Fruit fly (Drosophila melanogaster) whole organism, embryonic: ENCODE data around the gene CG7465.

Source experiments
- Bteb2 ChIP-seq: fragments of 200-800 bp; sonication (Bioruptor generic); optimal IDR thresholded peaks from 2 replicates; lab custom pipeline; 2016; ENCODE audit warnings: missing biosample characterization, missing genetic modification characterization
- CG10267 ChIP-seq: fragments of 200-800 bp; sonication (Bioruptor generic); optimal IDR thresholded peaks from 2 replicates; lab custom pipeline; 2018; ENCODE audit warnings: missing biosample characterization, mild to moderate bottlenecking, missing genetic modification characterization, moderate library complexity
- CG10274 ChIP-seq: fragments of 200-800 bp; sonication (Bioruptor generic); optimal IDR thresholded peaks from 3 replicates; lab custom pipeline; 2017; ENCODE audit warnings: missing biosample characterization, mild to moderate bottlenecking, missing genetic modification characterization
- CG11085 ChIP-seq: fragments of 200-800 bp; sonication (Bioruptor generic); IDR thresholded peaks from 2 replicates; pipeline ENCODE4 v1.3.6; 2022; ENCODE audit warnings: missing biosample characterization, missing genetic modification characterization
- CG12942 ChIP-seq: fragments of 200-800 bp; sonication (Bioruptor generic); optimal IDR thresholded peaks from 3 replicates; lab custom pipeline; 2016; ENCODE audit warnings: missing biosample characterization, missing genetic modification characterization
- CG14441 ChIP-seq: fragments of 200-800 bp; sonication (Bioruptor generic); IDR thresholded peaks from 2 replicates; pipeline ENCODE4 v1.3.6; 2022; ENCODE audit warnings: missing biosample characterization, missing genetic modification characterization
- CG1792 ChIP-seq: fragments of 200-800 bp; sonication (Bioruptor generic); optimal IDR thresholded peaks from 2 replicates; lab custom pipeline; 2016; ENCODE audit warnings: missing biosample characterization, missing genetic modification characterization
- CG18011 ChIP-seq: fragments of 200-800 bp; sonication (Bioruptor generic); optimal IDR thresholded peaks from 2 replicates; lab custom pipeline; 2017; ENCODE audit warnings: missing biosample characterization, missing genetic modification characterization, mild to moderate bottlenecking, moderate library complexity, missing genotype
- CG18476 ChIP-seq: fragments of 200-800 bp; sonication (Bioruptor generic); optimal IDR thresholded peaks from 2 replicates; lab custom pipeline; 2016; ENCODE audit warnings: missing biosample characterization, mild to moderate bottlenecking, missing genetic modification characterization
- CG2120 ChIP-seq: fragments of 200-800 bp; sonication (Bioruptor generic); optimal IDR thresholded peaks from 3 replicates; lab custom pipeline; 2016; ENCODE audit warnings: missing biosample characterization, missing genetic modification characterization
- CG31365 ChIP-seq: fragments of 200-800 bp; sonication (Bioruptor generic); optimal IDR thresholded peaks from 2 replicates; lab custom pipeline; 2018; ENCODE audit warnings: missing biosample characterization, mild to moderate bottlenecking, missing genetic modification characterization
- CG31441 ChIP-seq: fragments of 200-800 bp; sonication (Bioruptor generic); IDR thresholded peaks from 2 replicates; pipeline ENCODE4 v1.3.6; 2022; ENCODE audit warnings: missing biosample characterization, missing genetic modification characterization
- CG3281 ChIP-seq: fragments of 200-800 bp; sonication (Bioruptor generic); optimal IDR thresholded peaks from 3 replicates; lab custom pipeline; 2017; ENCODE audit warnings: missing biosample characterization, mild to moderate bottlenecking, missing genetic modification characterization
- CG4328 ChIP-seq: fragments of 200-800 bp; sonication (Bioruptor generic); optimal IDR thresholded peaks from 3 replicates; lab custom pipeline; 2017; ENCODE audit warnings: missing biosample characterization, missing genetic modification reagents, missing genetic modification characterization
- CG6272 ChIP-seq: fragments of 200-800 bp; sonication (Bioruptor generic); IDR thresholded peaks from 2 replicates; pipeline ENCODE4 v1.3.6; 2022; ENCODE audit warnings: missing biosample characterization, missing genetic modification characterization
- CG8089 ChIP-seq: fragments of 200-800 bp; sonication (Bioruptor generic); optimal IDR thresholded peaks from 3 replicates; lab custom pipeline; 2016; ENCODE audit warnings: missing biosample characterization, missing genetic modification characterization
- CG8359 ChIP-seq: fragments of 200-800 bp; sonication (Bioruptor generic); optimal IDR thresholded peaks from 2 replicates; lab custom pipeline; 2017; ENCODE audit warnings: missing biosample characterization, mild to moderate bottlenecking, missing genetic modification characterization, borderline replicate concordance
- CG9437 ChIP-seq: fragments of 200-800 bp; sonication (Bioruptor generic); optimal IDR thresholded peaks from 2 replicates; lab custom pipeline; 2018; ENCODE audit warnings: missing biosample characterization, mild to moderate bottlenecking, missing genetic modification characterization
- CG9797 ChIP-seq: fragments of 200-800 bp; sonication (Bioruptor generic); optimal IDR thresholded peaks from 3 replicates; lab custom pipeline; 2018; ENCODE audit warnings: missing biosample characterization, mild to moderate bottlenecking, missing genetic modification characterization
- CG9817 ChIP-seq: fragments of 200-800 bp; sonication (Bioruptor generic); optimal IDR thresholded peaks from 2 replicates; lab custom pipeline; 2018; ENCODE audit warnings: missing biosample characterization, mild to moderate bottlenecking, missing genetic modification characterization, moderate library complexity
- CG9932 ChIP-seq: fragments of 200-800 bp; sonication (Bioruptor generic); IDR thresholded peaks from 2 replicates; pipeline ENCODE4 v1.3.6; 2022; ENCODE audit warnings: missing biosample characterization, missing genetic modification characterization
- CoRest ChIP-seq: fragments of 200-800 bp; sonication (Bioruptor generic); optimal IDR thresholded peaks from 3 replicates; lab custom pipeline; 2018; ENCODE audit warnings: missing biosample characterization, mild to moderate bottlenecking, missing genetic modification characterization, moderate library complexity
- Deaf1 ChIP-seq: fragments of 200-800 bp; optimal IDR thresholded peaks from 3 replicates; lab custom pipeline; 2019; ENCODE audit warnings: missing biosample characterization, mild to moderate bottlenecking, missing genetic modification characterization, moderate library complexity
- Doc3 ChIP-seq: fragments of 200-800 bp; sonication (Bioruptor generic); IDR thresholded peaks from 3 replicates; pipeline ENCODE4 v1.3.6; 2022; ENCODE audit warnings: missing biosample characterization, missing genetic modification characterization; ENCODE audit not compliant: partially characterized antibody
- Ets65A ChIP-seq: fragments of 200-800 bp; sonication (Bioruptor generic); peaks from one replicate; lab custom pipeline; 2016; ENCODE audit warnings: missing biosample characterization, missing genetic modification characterization
- Fer2 ChIP-seq: fragments of 200-800 bp; sonication (Bioruptor generic); optimal IDR thresholded peaks from 2 replicates; lab custom pipeline; 2018; ENCODE audit warnings: missing biosample characterization, mild to moderate bottlenecking, missing genetic modification characterization, moderate library complexity
- Hmx ChIP-seq: fragments of 200-800 bp; sonication (Bioruptor generic); optimal IDR thresholded peaks from 2 replicates; lab custom pipeline; 2016; ENCODE audit warnings: missing biosample characterization, missing genetic modification characterization
- Hr3 ChIP-seq: fragments of 200-800 bp; sonication (Bioruptor generic); optimal IDR thresholded peaks from 3 replicates; lab custom pipeline; 2016; ENCODE audit warnings: missing biosample characterization, missing genetic modification characterization
- Sox100B ChIP-seq: fragments of 200-800 bp; sonication (Bioruptor generic); optimal IDR thresholded peaks from 3 replicates; lab custom pipeline; 2018; ENCODE audit warnings: missing biosample characterization, mild to moderate bottlenecking, missing genetic modification characterization
- Taf1 ChIP-seq: fragments of 200-800 bp; sonication (Bioruptor generic); IDR thresholded peaks from 2 replicates; pipeline ENCODE4 v1.3.6; 2022; ENCODE audit warnings: missing biosample characterization, missing genetic modification characterization
- amos ChIP-seq: fragments of 200-800 bp; sonication (Bioruptor generic); IDR thresholded peaks from 2 replicates; pipeline ENCODE4 v1.3.6; 2022; ENCODE audit warnings: missing biosample characterization, missing genetic modification characterization; ENCODE audit not compliant: partially characterized antibody
- chinmo ChIP-seq: fragments of 200-800 bp; sonication (Bioruptor generic); IDR thresholded peaks from 4 replicates; pipeline ENCODE4 v1.3.6; 2022; ENCODE audit warnings: missing biosample characterization, missing genetic modification characterization; ENCODE audit not compliant: partially characterized antibody
- chm ChIP-seq: fragments of 200-800 bp; sonication (Bioruptor generic); IDR thresholded peaks from 2 replicates; pipeline ENCODE4 v1.3.6; 2022; ENCODE audit warnings: missing biosample characterization, missing genetic modification characterization
- dysf ChIP-seq: fragments of 200-800 bp; sonication (Bioruptor generic); IDR thresholded peaks from 3 replicates; pipeline ENCODE4 v1.3.6; 2022; ENCODE audit warnings: missing biosample characterization, missing genetic modification characterization
- ems ChIP-seq: fragments of 200-800 bp; sonication (Bioruptor generic); optimal IDR thresholded peaks from 3 replicates; lab custom pipeline; 2016; ENCODE audit warnings: missing biosample characterization, missing genetic modification characterization
- ewg ChIP-seq: fragments of 200-800 bp; sonication (Bioruptor generic); optimal IDR thresholded peaks from 3 replicates; lab custom pipeline; 2017; ENCODE audit warnings: mild to moderate bottlenecking, missing biosample characterization, missing genetic modification reagents, missing genetic modification characterization
- gsb ChIP-seq: fragments of 200-800 bp; sonication (Bioruptor generic); IDR thresholded peaks from 2 replicates; pipeline ENCODE4 v1.3.6; 2022; ENCODE audit warnings: missing biosample characterization, missing genetic modification characterization
- knrl ChIP-seq: fragments of 200-800 bp; sonication (Bioruptor generic); IDR thresholded peaks from 3 replicates; pipeline ENCODE4 v1.3.6; 2022; ENCODE audit warnings: missing biosample characterization, missing genetic modification characterization; ENCODE audit not compliant: partially characterized antibody
- nerfin-1 ChIP-seq: fragments of 200-800 bp; sonication (Bioruptor generic); optimal IDR thresholded peaks from 3 replicates; lab custom pipeline; 2019; ENCODE audit warnings: missing biosample characterization, mild to moderate bottlenecking, missing genetic modification characterization, moderate library complexity
- pan ChIP-seq, 4 experiments: fragments of >200 bp in 3 of 4; fragments of 200-800 bp in 1 of 4; sonication (Bioruptor generic) in 1 of 4; optimal IDR thresholded peaks in 3 of 4; IDR thresholded peaks in 1 of 4; 2 replicates each; pipeline versions ENCODE4 v1.3.6 to Lab custom; 2017 to 2022; ENCODE audit warnings: missing biosample characterization in 2 of 4, missing genetic modification characterization in 2 of 4, mixed read lengths in 1 of 4
- run ChIP-seq: fragments of 200-800 bp; sonication (Bioruptor generic); optimal IDR thresholded peaks from 3 replicates; lab custom pipeline; 2018; ENCODE audit warnings: missing biosample characterization, mild to moderate bottlenecking, missing genetic modification characterization
- shn ChIP-seq: fragments of 200-800 bp; sonication (Bioruptor generic); optimal IDR thresholded peaks from 3 replicates; lab custom pipeline; 2016; ENCODE audit warnings: missing biosample characterization, missing genetic modification characterization
- sisA ChIP-seq: fragments of 200-800 bp; sonication (Bioruptor generic); IDR thresholded peaks from 2 replicates; pipeline ENCODE4 v1.3.6; 2022; ENCODE audit warnings: missing biosample characterization, missing genetic modification characterization
- sna ChIP-seq: fragments of 200-800 bp; sonication (Bioruptor generic); IDR thresholded peaks from 2 replicates; pipeline ENCODE4 v1.3.6; 2022; ENCODE audit warnings: missing biosample characterization, missing genetic modification characterization; ENCODE audit not compliant: partially characterized antibody
- z ChIP-seq: fragments of 200-800 bp; sonication (Bioruptor generic); IDR thresholded peaks from 3 replicates; pipeline ENCODE4 v1.3.6; 2022; ENCODE audit warnings: missing biosample characterization, missing genetic modification characterization

The CG7465 gene

DNA sequence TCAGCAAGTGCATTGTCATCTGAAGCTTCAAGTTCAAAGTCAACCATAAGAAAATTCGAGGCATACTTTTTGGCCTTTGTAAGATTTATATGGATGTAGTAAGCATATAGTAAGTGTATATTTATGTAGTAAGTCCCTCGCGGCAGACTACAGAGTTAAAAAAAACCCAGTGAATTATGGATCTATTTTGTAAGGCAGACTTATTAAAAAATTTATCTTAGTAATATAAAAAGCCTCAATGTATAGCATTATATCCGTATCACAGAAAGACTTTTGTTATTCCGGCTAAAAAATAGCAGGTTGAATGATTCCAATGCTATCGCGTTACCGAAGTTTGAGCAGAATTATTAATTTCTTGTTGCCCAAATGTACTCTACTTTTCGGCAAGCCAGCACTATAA lies 4.5 kb downstream of the CG7465 start (continued):
- TF ChIP-seq Sox100B (GFP tag; lab: Kevin White, UChicago) (no peak), CG18476 (GFP tag; lab: Kevin White, UChicago) (no peak), CG3281 (GFP tag; lab: Kevin White, UChicago) (no peak)
- TF ChIP-seq, all 482 proteins: peak for 3

DNA sequence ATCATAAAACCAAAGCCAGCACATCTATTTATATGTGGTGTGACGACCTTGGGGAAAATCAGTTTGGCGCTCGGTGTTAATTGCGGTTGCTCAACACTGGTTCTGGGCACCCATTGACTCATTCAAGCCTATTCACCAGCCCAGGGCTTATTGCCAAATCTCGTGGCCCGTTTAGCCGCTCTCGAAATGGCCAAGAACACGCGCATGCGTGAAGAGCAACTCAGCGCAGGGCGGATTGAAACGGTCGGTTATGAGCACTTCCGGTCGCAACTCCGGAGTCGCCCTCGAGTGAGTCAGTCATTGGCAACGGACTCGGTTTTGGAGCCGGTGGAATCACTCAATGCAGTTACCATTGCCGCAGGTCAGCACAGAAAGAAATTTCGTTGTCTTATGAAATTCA lies 9.4 kb downstream of the CG7465 start:
- TF ChIP-seq pan (optimal IDR thresholded peaks at IDR 0.05; lab: Kevin White, UChicago): no peak
- TF ChIP-seq pan (GFP tag; optimal IDR thresholded peaks at IDR 0.05 in 1 of 2, IDR thresholded peaks at IDR 0.05 in 1 of 2): no peak
- TF ChIP-seq CG31365 (tag; lab: Kevin White, UChicago): no peak
- 0 out of 4 replicates have a peak, but pooled peaks have one; percentile 34 for TF ChIP-seq chinmo (GFP tag; lab: Robert Waterston, UW)
- peak; percentile 22; the same call in 1 of the 2 replicates for TF ChIP-seq CG6272 (GFP tag; lab: Robert Waterston, UW)
- TF ChIP-seq Ets65A: peak; percentile 56
- TF ChIP-seq Hmx: no peak
- TF ChIP-seq CG8359 (GFP tag; lab: Kevin White, UChicago): peak; percentile 57
- no peak for TF ChIP-seq CoRest (tag; lab: Kevin White, UChicago)
- peak; percentile 30 for TF ChIP-seq ewg (GFP tag; lab: Kevin White, UChicago)
- TF ChIP-seq gsb: 0 out of 2 replicates have a peak, but pooled peaks have one; percentile 33
- TF ChIP-seq z (GFP tag; lab: Robert Waterston, UW): peak; percentile 61; the same call in 1 of the 3 replicates

DNA sequence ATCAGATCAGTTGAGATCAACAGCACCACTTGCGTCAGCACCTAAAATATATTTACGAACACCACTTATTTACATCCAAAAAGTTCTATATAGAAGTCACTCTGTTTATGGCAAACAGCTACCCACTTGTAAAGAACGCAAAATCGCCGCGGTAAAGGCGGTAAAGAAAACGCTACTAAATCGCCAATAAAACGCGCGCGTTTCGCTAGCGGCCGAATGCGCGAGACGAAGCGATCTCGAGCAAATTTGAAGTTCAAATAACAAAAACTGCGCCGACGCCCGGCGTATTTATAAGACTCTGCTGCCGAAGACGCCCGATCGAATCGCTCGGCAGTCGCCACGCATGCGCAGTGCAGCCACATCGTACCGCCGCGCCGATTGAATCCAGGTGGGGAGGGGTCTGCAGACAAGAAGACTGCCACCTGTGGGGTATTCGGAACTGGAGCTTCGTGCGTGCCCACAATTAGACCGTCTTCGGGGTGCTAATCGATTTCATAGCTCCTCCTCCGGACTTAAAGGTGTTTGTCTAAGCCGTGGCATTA lies 10.7 kb downstream of the CG7465 start, which contains the start of gene CG13722:
Gene CG13722, minus strand, starts transcription at position 262 of the 542 bp plus-strand sequence.
- TF ChIP-seq Fer2 (tag; lab: Kevin White, UChicago) (no peak), CG31441 (GFP tag; lab: Robert Waterston, UW) (no peak), CG9932 (no peak), Taf1 (GFP tag; lab: Robert Waterston, UW) (no peak), CG12942 (GFP tag; lab: Kevin White, UChicago) (no peak), Bteb2 (no peak), CG8089 (GFP tag; lab: Kevin White, UChicago) (no peak), CG11085 (GFP tag; lab: Robert Waterston, UW) (no peak), Doc3 (GFP tag; lab: Robert Waterston, UW) (no peak), dysf (GFP tag; lab: Robert Waterston, UW) (0 out of 3 replicates have a peak, but pooled peaks have one; percentile 14), CG18011 (GFP tag; lab: Kevin White, UChicago) (no peak), CG8359 (GFP tag; lab: Kevin White, UChicago) (peak; percentile 99), chm (GFP tag; lab: Robert Waterston, UW) (no peak), Deaf1 (tag; lab: Kevin White, UChicago) (peak; percentile 93), CG10274 (GFP tag; lab: Kevin White, UChicago) (peak; percentile 13), run (tag; lab: Kevin White, UChicago) (no peak), knrl (no peak), CG1792 (GFP tag; lab: Kevin White, UChicago) (no peak), CG4328 (GFP tag; lab: Kevin White, UChicago) (no peak), sna (GFP tag; lab: Robert Waterston, UW) (0 out of 2 replicates have a peak, but pooled peaks have one; percentile 18), Hr3 (GFP tag; lab: Kevin White, UChicago) (no peak), CG14441 (GFP tag; lab: Robert Waterston, UW) (peak; percentile 16; the same call in 1 of the 2 replicates), nerfin-1 (no peak), chinmo (GFP tag; lab: Robert Waterston, UW) (0 out of 4 replicates have a peak, but pooled peaks have one; percentile 64), CG9797 (GFP tag; lab: Kevin White, UChicago) (no peak), CG2120 (GFP tag; lab: Kevin White, UChicago) (no peak), CG10267 (tag; lab: Kevin White, UChicago) (no peak), amos (GFP tag; lab: Robert Waterston, UW) (no peak), CG9817 (tag; lab: Kevin White, UChicago) (no peak), ems (no peak), CG9437 (GFP tag; lab: Kevin White, UChicago) (no peak), shn (GFP tag; lab: Kevin White, UChicago) (no peak), sisA (no peak)
